Fruit fly (Drosophila melanogaster): ENCODE data around the gene opm.

opm gene

dm6 chrX:15063404-15064062 lies 2.7 kb downstream of the opm start, which contains the start of the genes hiw and ND-B18:
Gene hiw (minus strand): TSS chrX:15063429.
Gene ND-B18 (plus strand): TSS chrX:15063733.
- TF ChIP-seq en (GFP tag; optimal IDR thresholded peaks at IDR 0.05) (no peak), CG12391 (tag; optimal IDR thresholded peaks at IDR 0.05) (peak; percentile 8), CG6791 (GFP tag; IDR thresholded peaks at IDR 0.05; ENCODE audit: partially characterized antibody) (peak; percentile 33; the same call in 2 of the 3 replicates), CG30403 (GFP tag; optimal IDR thresholded peaks at IDR 0.05) (peak; percentile 41), CG17328 (GFP tag; IDR thresholded peaks at IDR 0.05) (0 out of 2 replicates have a peak, but pooled peaks have one; percentile 22), CG11456 (GFP tag; IDR thresholded peaks at IDR 0.05) (peak; percentile 54; the same call in 1 of the 3 replicates), HmgZ (tag; optimal IDR thresholded peaks at IDR 0.05) (peak; percentile 67), CG43689 (GFP tag; IDR thresholded peaks at IDR 0.05) (no peak), CG9932 (GFP tag; IDR thresholded peaks at IDR 0.05) (peak; percentile 23; the same call in 1 of the 2 replicates), ci (GFP tag; IDR thresholded peaks at IDR 0.05) (0 out of 3 replicates have a peak, but pooled peaks have one; percentile 47), CG32532 (GFP tag; IDR thresholded peaks at IDR 0.05) (no peak), HLH4C (GFP tag; IDR thresholded peaks at IDR 0.05; ENCODE audit: partially characterized antibody) (0 out of 3 replicates have a peak, but pooled peaks have one; percentile 11), CG10431 (GFP tag; optimal IDR thresholded peaks at IDR 0.05) (no peak), pros (GFP tag; optimal IDR thresholded peaks at IDR 0.05) (no peak), CG2116 (GFP tag; optimal IDR thresholded peaks at IDR 0.05) (peak; percentile 47), CG12744 (GFP tag; optimal IDR thresholded peaks at IDR 0.05) (no peak), NfI (GFP tag; optimal IDR thresholded peaks at IDR 0.05) (peak; percentile 53), CG4282 (GFP tag; optimal IDR thresholded peaks at IDR 0.05) (no peak), Pdp1 (GFP tag; optimal IDR thresholded peaks at IDR 0.05) (peak in 1 of 2 experiments; percentile 93), Rfx (GFP tag; IDR thresholded peaks at IDR 0.05) (peak; percentile 56), Myb (GFP tag; optimal IDR thresholded peaks at IDR 0.05) (peak; percentile 95), unc-4 (GFP tag; IDR thresholded peaks at IDR 0.05; ENCODE audit: partially characterized antibody) (no peak), nerfin-1 (tag; optimal IDR thresholded peaks at IDR 0.05) (peak; percentile 29), CG12659 (GFP tag; optimal IDR thresholded peaks at IDR 0.05) (peak; percentile 71), NC2β (GFP tag; optimal IDR thresholded peaks at IDR 0.05) (peak; percentile 11), sob (GFP tag; IDR thresholded peaks at IDR 0.05) (0 out of 2 replicates have a peak, but pooled peaks have one; percentile 16), fu2 (GFP tag; optimal IDR thresholded peaks at IDR 0.05) (no peak), CG14667 (GFP tag; IDR thresholded peaks at IDR 0.05) (no peak), p53 (GFP tag; optimal IDR thresholded peaks at IDR 0.05) (peak; percentile 13), CG9727 (GFP tag; optimal IDR thresholded peaks at IDR 0.05) (peak; percentile 26), CG7786 (GFP tag; optimal IDR thresholded peaks at IDR 0.05) (peak; percentile 18), Sry-δ (GFP tag; optimal IDR thresholded peaks at IDR 0.05) (peak; percentile 26), CG9817 (tag; optimal IDR thresholded peaks at IDR 0.05) (peak; percentile 8), CG18011 (GFP tag; optimal IDR thresholded peaks at IDR 0.05) (no peak), CG4617 (GFP tag; optimal IDR thresholded peaks at IDR 0.05; ENCODE audit: borderline replicate concordance) (peak; percentile 73), CoRest (tag; optimal IDR thresholded peaks at IDR 0.05) (peak; percentile 47), HLH54F (GFP tag; optimal IDR thresholded peaks at IDR 0.05) (peak; percentile 17), CHES-1-like (GFP tag; optimal IDR thresholded peaks at IDR 0.05) (peak; percentile 30), zfh2 (GFP tag; optimal IDR thresholded peaks at IDR 0.05) (peak; percentile 43), Trl (optimal IDR thresholded peaks at IDR 0.05) (peak; percentile 7 to 22), Trl (GFP tag; optimal IDR thresholded peaks at IDR 0.05) (peak; percentile 27), Dip3 (GFP tag; optimal IDR thresholded peaks at IDR 0.05) (peak; percentile 5), CG8924 (tag; optimal IDR thresholded peaks at IDR 0.05) (peak; percentile 21), Opbp (GFP tag; IDR thresholded peaks at IDR 0.05; ENCODE audit: partially characterized antibody) (peak; percentile 22; the same call in 1 of the 3 replicates), CG15601 (tag; optimal IDR thresholded peaks at IDR 0.05) (peak; percentile 12), Xbp1 (GFP tag; optimal IDR thresholded peaks at IDR 0.05) (peak; percentile 21), bsh (GFP tag; optimal IDR thresholded peaks at IDR 0.05) (no peak), CG4820 (GFP tag; optimal IDR thresholded peaks at IDR 0.05) (no peak)
